Fruit fly (Drosophila melanogaster): Measurements from ENCODE around the gene CG8031.

- TF ChIP-seq Pif1B (GFP tag; optimal IDR thresholded peaks at IDR 0.05) (no peak), CG10348 (GFP tag; IDR thresholded peaks at IDR 0.05) (no peak), Ets98B (GFP tag; IDR thresholded peaks at IDR 0.05) (no peak), CG15710 (tag; optimal IDR thresholded peaks at IDR 0.05) (no peak), CG32121 (GFP tag; IDR thresholded peaks at IDR 0.05) (no peak)
These were observed 18.1 kb downstream of the CG8031 start, which contains the start of gene yellow-f for dm6 chr3R:12993018-12993417.

Measured in whole organism, pupa.